Worm (Caenorhabditis elegans) whole organism, mixed stage, embryonic: ENCODE measurements around the gene frpr-19.

ENCODE experiments used
- blmp-1 ChIP-seq: fragments of 150-350 bp; optimal IDR thresholded peaks from 2 replicates; lab custom pipeline; 2014; ENCODE audit warnings: missing biosample characterization, missing genetic modification characterization
- ceh-43 ChIP-seq: fragments of 200-800 bp; sonication (Bioruptor generic); optimal IDR thresholded peaks from 2 replicates; lab custom pipeline; 2018; ENCODE audit warnings: mild to moderate bottlenecking, missing genetic modification characterization, moderate library complexity, missing compliant biosample characterization
- ces-1 ChIP-seq: fragments of 150-350 bp; optimal IDR thresholded peaks from 2 replicates; lab custom pipeline; 2014; ENCODE audit warnings: missing biosample characterization, missing genetic modification reagents, missing genetic modification characterization
- drap-1 ChIP-seq: fragments of 200-800 bp; sonication (Bioruptor generic); optimal IDR thresholded peaks from 3 replicates; lab custom pipeline; 2018; ENCODE audit warnings: mild to moderate bottlenecking, missing genetic modification characterization, missing compliant biosample characterization
- elt-1 ChIP-seq: sonication (generic microtip); optimal IDR thresholded peaks from 2 replicates; lab custom pipeline; 2017; ENCODE audit warnings: missing genetic modification characterization, mild to moderate bottlenecking, missing compliant biosample characterization, antibody characterized with exemption, moderate library complexity, borderline replicate concordance; ENCODE audit not compliant: insufficient read depth
- elt-3 ChIP-seq: fragments of 150-350 bp; optimal IDR thresholded peaks from 2 replicates; lab custom pipeline; 2014; ENCODE audit warnings: missing biosample characterization, missing genetic modification characterization
- lsy-2 ChIP-seq: fragments of 150-350 bp; optimal IDR thresholded peaks from 2 replicates; lab custom pipeline; 2014; ENCODE audit warnings: missing biosample characterization, missing genetic modification characterization
- nhr-12 ChIP-seq: fragments of 150-350 bp; optimal IDR thresholded peaks from 2 replicates; lab custom pipeline; 2014; ENCODE audit warnings: missing biosample characterization, missing genetic modification characterization
- nhr-237 ChIP-seq: fragments of 150-350 bp; optimal IDR thresholded peaks from 2 replicates; lab custom pipeline; 2014; ENCODE audit warnings: missing biosample characterization, missing genetic modification characterization
- nhr-76 ChIP-seq: sonication (generic microtip); optimal IDR thresholded peaks from 2 replicates; lab custom pipeline; 2017; ENCODE audit warnings: missing biosample characterization, missing genetic modification characterization
- snpc-4 ChIP-seq: fragments of 150-350 bp; optimal IDR thresholded peaks from 2 replicates; lab custom pipeline; 2014; ENCODE audit warnings: missing biosample characterization, missing genetic modification characterization
- tbx-8 ChIP-seq: fragments of 200-800 bp; sonication (Bioruptor generic); optimal IDR thresholded peaks from 2 replicates; lab custom pipeline; 2018; ENCODE audit warnings: mild to moderate bottlenecking, missing genetic modification characterization, moderate library complexity, missing compliant biosample characterization
- unc-39 ChIP-seq: fragments of 150-350 bp; optimal IDR thresholded peaks from 2 replicates; lab custom pipeline; 2014; ENCODE audit warnings: missing biosample characterization, missing genetic modification characterization
- unc-62 ChIP-seq: fragments of 150-350 bp; optimal IDR thresholded peaks from 2 replicates; lab custom pipeline; 2014; ENCODE audit warnings: missing biosample characterization, missing genetic modification reagents, missing genetic modification characterization

- TF ChIP-seq blmp-1 (tag; lab: Kevin White, UChicago), result no peak
- no peak for TF ChIP-seq lsy-2
- TF ChIP-seq elt-3, result no peak
- no peak for TF ChIP-seq ceh-43 (GFP tag; lab: Kevin White, UChicago)
- no peak for TF ChIP-seq ces-1 (GFP tag; lab: Kevin White, UChicago)
- TF ChIP-seq nhr-12, result no peak
- TF ChIP-seq elt-1 (tag; lab: Kevin White, UChicago), result no peak
- TF ChIP-seq drap-1 (GFP tag; lab: Kevin White, UChicago), result no peak
- TF ChIP-seq unc-62, result no peak
- no peak for TF ChIP-seq nhr-237 (tag; lab: Kevin White, UChicago)
- TF ChIP-seq snpc-4 (tag; lab: Kevin White, UChicago), result no peak
- no peak for TF ChIP-seq nhr-76 (tag; lab: Kevin White, UChicago)
- TF ChIP-seq tbx-8 (GFP tag; lab: Kevin White, UChicago), result no peak
- no peak for TF ChIP-seq unc-39
Observed at ce11 chrIV:1763452-1763851, 18.0 kb downstream of the frpr-19 start.
